Worm (Caenorhabditis elegans): ENCODE data around the gene W08A12.3.

Gene W08A12.3

ce11 chrV:3703888-3704287, 21.2 kb downstream of the W08A12.3 start (continued):
- TF ChIP-seq egl-27 (tag; optimal IDR thresholded peaks at IDR 0.05): no peak
- TF ChIP-seq sdz-12 (GFP tag; optimal IDR thresholded peaks at IDR 0.05): no peak
- TF ChIP-seq fkh-10 (GFP tag; optimal IDR thresholded peaks at IDR 0.05): no peak
- peak; percentile 68; the same call in 1 of the 2 replicates for TF ChIP-seq pha-4 (GFP tag; IDR thresholded peaks at IDR 0.05)
- TF ChIP-seq pha-4 (tag; optimal IDR thresholded peaks at IDR 0.05): no peak
- TF ChIP-seq daf-12 (tag; optimal IDR thresholded peaks at IDR 0.05): no peak
- peak; percentile 79 for TF ChIP-seq hlh-11 (tag; optimal IDR thresholded peaks at IDR 0.05)
- no peak for TF ChIP-seq zfp-3 (GFP tag; conservative IDR thresholded peaks at IDR 0.05)
- TF ChIP-seq ceh-20 (GFP tag; IDR thresholded peaks at IDR 0.05): no peak
- no peak for TF ChIP-seq T20F7.1 (GFP tag; optimal IDR thresholded peaks at IDR 0.05)
- TF ChIP-seq hif-1 (tag; optimal IDR thresholded peaks at IDR 0.05): peak in 1 of 2 experiments; percentile 50
- no peak for TF ChIP-seq lin-13 (GFP tag; optimal IDR thresholded peaks at IDR 0.05)
- peak; percentile 19 for TF ChIP-seq nhr-102 (tag; optimal IDR thresholded peaks at IDR 0.05)
- no peak for TF ChIP-seq aly-2 (tag; optimal IDR thresholded peaks at IDR 0.05)
- peak; percentile 44; the same call in 1 of the 2 replicates for TF ChIP-seq egl-43 (GFP tag; IDR thresholded peaks at IDR 0.05)
- no peak for TF ChIP-seq snpc-1.2 (GFP tag; IDR thresholded peaks at IDR 0.05)
- TF ChIP-seq gei-8 (GFP tag; optimal IDR thresholded peaks at IDR 0.05): no peak
- TF ChIP-seq F10B5.3 (tag; optimal IDR thresholded peaks at IDR 0.05): no peak
- TF ChIP-seq pqm-1 (tag; optimal IDR thresholded peaks at IDR 0.05): no peak

DNA sequence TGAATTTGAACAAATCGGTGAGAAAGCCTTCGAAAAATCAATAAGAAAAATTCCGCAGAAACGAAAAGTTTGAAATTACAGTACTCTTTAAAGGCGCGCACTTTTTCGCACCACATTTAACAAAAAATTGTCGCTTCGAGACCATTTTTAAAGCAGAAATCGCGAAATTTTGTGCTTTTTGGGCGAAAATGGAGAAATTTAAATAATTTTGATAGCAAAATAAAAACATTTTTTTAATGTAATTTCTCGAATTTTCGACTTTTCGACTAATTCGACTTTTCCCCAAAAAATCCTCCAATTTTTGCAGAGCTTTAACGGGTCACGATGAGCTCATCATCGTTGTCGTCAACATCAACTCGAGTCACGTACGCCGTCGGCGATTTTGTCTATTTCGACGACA, 22.0 kb downstream of the W08A12.3 start, which contains the start of gene lin-40:
Gene lin-40 (plus strand): TSS at position 301 of the 400 bp plus-strand sequence.
- TF ChIP-seq tag-97 (GFP tag; IDR thresholded peaks at IDR 0.05) (no peak), saeg-2 (GFP tag; IDR thresholded peaks at IDR 0.05) (no peak), madf-9 (GFP tag; conservative IDR thresholded peaks at IDR 0.05) (no peak), ZK546.5 (tag; optimal IDR thresholded peaks at IDR 0.05) (no peak), nhr-102 (tag; optimal IDR thresholded peaks at IDR 0.05) (no peak), lin-1 (GFP tag; IDR thresholded peaks at IDR 0.05) (no peak), nhr-25 (tag; optimal IDR thresholded peaks at IDR 0.05; ENCODE audit: borderline replicate concordance, insufficient read depth) (no peak), lin-38 (GFP tag; IDR thresholded peaks at IDR 0.05) (no peak), spr-1 (tag; optimal IDR thresholded peaks at IDR 0.05) (no peak), unc-130 (GFP tag; optimal IDR thresholded peaks at IDR 0.05) (no peak), daf-8 (GFP tag; IDR thresholded peaks at IDR 0.05) (no peak), F10B5.3 (tag; optimal IDR thresholded peaks at IDR 0.05) (no peak)

DNA sequence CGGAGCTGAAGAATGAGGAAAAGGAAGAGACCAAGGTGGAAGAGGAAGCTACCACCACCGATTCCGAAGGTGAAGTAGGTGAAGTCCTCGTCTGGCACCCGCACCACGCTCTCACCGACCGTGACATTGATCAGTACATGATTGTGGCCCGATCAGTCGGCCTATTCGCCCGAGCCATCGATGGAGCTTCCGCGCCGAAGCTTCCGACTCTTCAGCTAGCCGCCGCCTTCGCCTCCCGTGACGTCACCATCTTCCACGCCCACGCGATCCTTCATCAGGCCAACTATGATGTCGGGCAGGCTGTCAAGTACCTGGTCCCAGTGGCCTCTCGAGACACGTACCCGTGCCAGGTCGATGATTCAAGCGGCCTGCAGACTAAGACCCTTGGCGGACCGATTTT, 23.5 kb downstream of the W08A12.3 start:
- TF ChIP-seq F49E8.2 (tag; optimal IDR thresholded peaks at IDR 0.05; ENCODE audit: borderline replicate concordance): no peak
- TF ChIP-seq set-16 (GFP tag; IDR thresholded peaks at IDR 0.05): peak; percentile 83
- peak; percentile 70 for TF ChIP-seq aha-1 (tag)

- peak; percentile 95 for TF ChIP-seq set-16 (GFP tag; IDR thresholded peaks at IDR 0.05)
- TF ChIP-seq madf-5 (GFP tag; IDR thresholded peaks at IDR 0.05): no peak
- TF ChIP-seq D1046.2 (GFP tag; IDR thresholded peaks at IDR 0.05): 0 out of 2 replicates have a peak, but pooled peaks have one; percentile 15
- 0 out of 2 replicates have a peak, but pooled peaks have one; percentile 11 for TF ChIP-seq saeg-2 (GFP tag; IDR thresholded peaks at IDR 0.05)
These were observed 24.2 kb downstream of the W08A12.3 start for ce11 chrV:3706893-3707292.

- 0 out of 2 replicates have a peak, but pooled peaks have one; percentile 23 for TF ChIP-seq D1046.2 (GFP tag; IDR thresholded peaks at IDR 0.05)
These were observed 24.9 kb downstream of the W08A12.3 start for ce11 chrV:3707560-3707959.
